Worm (Caenorhabditis elegans) whole organism, L4/young adult: ENCODE data around the gene abu-8.

Experiments
- W03F9.2 ChIP-seq: fragments of 150-350 bp; optimal IDR thresholded peaks from 2 replicates; lab custom pipeline; 2014; ENCODE audit warnings: missing biosample characterization, missing genetic modification characterization
- dao-5 ChIP-seq: sonication (generic microtip); optimal IDR thresholded peaks from 2 replicates; lab custom pipeline; 2016; ENCODE audit warnings: missing genotype, missing genetic modification characterization, moderate library complexity, missing compliant biosample characterization
- him-1 ChIP-seq: sonication (generic microtip); optimal IDR thresholded peaks from 2 replicates; lab custom pipeline; 2016; ENCODE audit warnings: missing genotype, missing genetic modification reagents, missing genetic modification characterization, missing compliant biosample characterization

DNA sequence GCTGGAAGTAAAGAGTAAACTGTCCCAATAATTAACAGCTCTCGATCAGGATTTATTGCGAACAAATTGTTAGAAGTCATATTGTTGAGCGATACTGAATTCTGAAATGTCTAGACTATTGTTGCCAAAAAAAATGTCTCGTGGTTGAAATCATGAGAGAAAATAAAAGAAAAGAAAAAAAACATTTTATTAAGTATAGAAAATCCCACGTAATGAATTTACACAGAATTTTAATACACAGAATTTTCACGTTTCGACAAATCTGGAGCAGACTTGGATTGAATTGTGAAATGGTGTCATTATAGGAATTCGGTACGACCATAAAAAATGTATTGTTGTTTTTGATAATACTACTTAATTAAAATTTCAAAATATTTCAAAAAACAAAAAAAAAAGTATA is 21.6 kb downstream of the abu-8 start, which contains the start of gene srt-65:
- TF ChIP-seq him-1 (no peak), dao-5 (tag; lab: Kevin White, UChicago) (no peak), W03F9.2 (tag; lab: Kevin White, UChicago) (no peak)
